Worm (Caenorhabditis elegans) whole organism, L2 larva: Measurements from ENCODE around the gene emb-30.
A peak's percentile ranks its signal among the peaks of the same experiment; 100 is the strongest.

ENCODE experiments used
- F13H6.1 ChIP-seq: sonication (generic microtip); optimal IDR thresholded peaks from 2 replicates; lab custom pipeline; 2016; ENCODE audit warnings: missing genetic modification characterization, missing compliant biosample characterization
- Y55F3AM.14 ChIP-seq: fragments of 200-800 bp; sonication (Bioruptor generic); optimal IDR thresholded peaks from 2 replicates; lab custom pipeline; 2018; ENCODE audit warnings: mild to moderate bottlenecking, missing genetic modification characterization, missing compliant biosample characterization
- ama-1 ChIP-seq: fragments of 150-350 bp; optimal IDR thresholded peaks from 2 replicates; lab custom pipeline; 2018; ENCODE audit warnings: inconsistent platforms
- lin-11 ChIP-seq: fragments of 150-350 bp; sonication (generic microtip); optimal IDR thresholded peaks from 2 replicates; lab custom pipeline; 2014; ENCODE audit warnings: missing biosample characterization, missing genetic modification characterization, inconsistent platforms, mixed read lengths
- sma-9 ChIP-seq, 2 experiments: fragments of 150-350 bp in 1 of 2; sonication (generic microtip) in 1 of 2; optimal IDR thresholded peaks; 2 replicates each; lab custom pipeline; 2014 to 2016; ENCODE audit warnings: missing genetic modification characterization in 2 of 2, mild to moderate bottlenecking in 1 of 2, missing biosample characterization in 1 of 2, missing compliant biosample characterization in 1 of 2, missing genetic modification reagents in 1 of 2, moderate library complexity in 1 of 2

Gene emb-30

DNA sequence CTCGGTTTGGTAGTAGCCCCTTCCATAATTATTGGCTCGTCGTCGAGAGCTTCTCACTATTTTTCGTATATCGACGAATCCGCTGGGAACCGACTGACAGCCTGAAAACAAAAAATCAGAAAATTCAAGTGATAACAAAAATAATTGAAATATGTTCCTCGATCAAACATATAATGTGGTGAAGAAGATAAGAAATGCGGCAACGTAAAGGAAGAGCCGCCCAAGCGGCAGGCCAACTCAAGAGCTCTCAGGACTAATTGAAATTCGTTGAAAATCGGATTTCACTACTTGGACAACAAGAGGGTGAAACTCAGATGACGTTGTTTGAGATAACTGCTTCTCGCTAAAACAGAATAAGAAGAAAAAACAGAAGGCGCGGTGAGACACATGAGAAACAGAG, 51.3 kb downstream of the emb-30 start, which contains the start of gene slc-17.2:
Gene slc-17.2, minus strand, starts transcription at position 101 of the 400 bp plus-strand sequence.
- TF ChIP-seq lin-11 = peak; percentile 5
- no peak for TF ChIP-seq F13H6.1 (tag; lab: Kevin White, UChicago)
- TF ChIP-seq sma-9 (GFP tag; optimal IDR thresholded peaks at IDR 0.05; lab: Kevin White, UChicago) = no peak
- TF ChIP-seq sma-9 (tag; optimal IDR thresholded peaks at IDR 0.05; lab: Kevin White, UChicago) = no peak

DNA sequence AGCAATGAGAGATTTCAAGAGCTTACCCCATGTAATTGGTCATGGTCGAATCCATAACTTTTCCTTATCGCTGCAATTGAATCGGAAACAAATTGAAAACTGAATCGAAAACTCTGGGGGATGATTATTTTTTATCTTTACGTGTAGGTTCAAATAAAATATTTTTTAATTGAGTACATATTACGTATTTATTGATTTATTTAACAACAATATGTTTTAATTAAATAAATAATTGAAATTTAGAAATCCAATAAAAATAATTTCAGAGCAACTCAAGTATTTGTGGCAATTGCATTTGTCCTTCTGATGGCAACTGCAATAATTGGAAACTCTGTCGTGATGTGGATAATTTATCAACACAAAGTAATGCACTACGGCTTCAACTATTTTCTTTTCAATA, 55.7 kb downstream of the emb-30 start, which contains the start of gene C38C10.3:
Gene C38C10.3, minus strand, starts transcription at position 101 of the 400 bp plus-strand sequence.
- no peak for TF ChIP-seq ama-1
- TF ChIP-seq Y55F3AM.14 (GFP tag; lab: Kevin White, UChicago) = no peak
